Worm (Caenorhabditis elegans): ENCODE measurements around the gene nphp-1.

ce11 chrII:10618157-10618556, 33.9 kb downstream of the nphp-1 start, which contains the start of gene C14A4.13:
- TF ChIP-seq ets-4 (tag; optimal IDR thresholded peaks at IDR 0.05) (no peak), lin-11 (tag; optimal IDR thresholded peaks at IDR 0.05) (no peak), ref-2 (tag; optimal IDR thresholded peaks at IDR 0.05) (no peak), ama-1 (optimal IDR thresholded peaks at IDR 0.05) (no peak), dmd-4 (tag; optimal IDR thresholded peaks at IDR 0.05; ENCODE audit: borderline replicate concordance) (no peak), pha-4 (tag; optimal IDR thresholded peaks at IDR 0.05) (no peak), unc-42 (tag; optimal IDR thresholded peaks at IDR 0.05) (no peak), dve-1 (tag; optimal IDR thresholded peaks at IDR 0.05) (no peak), pat-9 (tag; optimal IDR thresholded peaks at IDR 0.05) (no peak), C08G9.2 (tag; optimal IDR thresholded peaks at IDR 0.05) (no peak), pqm-1 (tag; optimal IDR thresholded peaks at IDR 0.05) (no peak), ceh-2 (tag; optimal IDR thresholded peaks at IDR 0.05) (no peak), T23F11.4 (GFP tag; optimal IDR thresholded peaks at IDR 0.05) (no peak), sox-4 (tag; optimal IDR thresholded peaks at IDR 0.05) (no peak)
